Worm (Caenorhabditis elegans) whole organism, young adult: ENCODE measurements around the gene nsy-1.

Experiments used
- F10E7.11 ChIP-seq: sonication (generic microtip); optimal IDR thresholded peaks from 2 replicates; lab custom pipeline; 2017; ENCODE audit warnings: mild to moderate bottlenecking, missing genetic modification characterization, moderate library complexity, missing compliant biosample characterization
- F23B12.7 ChIP-seq: sonication (generic microtip); optimal IDR thresholded peaks from 2 replicates; lab custom pipeline; 2017; ENCODE audit warnings: missing genetic modification characterization, mild to moderate bottlenecking, missing compliant biosample characterization, antibody characterized with exemption, moderate library complexity; ENCODE audit not compliant: insufficient read depth
- F39B2.1 ChIP-seq: fragments of 200-800 bp; sonication (Bioruptor generic); IDR thresholded peaks from 2 replicates; pipeline ENCODE4 v1.3.6; 2022; ENCODE audit warnings: missing genetic modification reagents, missing genetic modification characterization, missing compliant biosample characterization
- F55B11.4 ChIP-seq: sonication (generic microtip); optimal IDR thresholded peaks from 2 replicates; lab custom pipeline; 2016; ENCODE audit warnings: missing compliant biosample characterization, missing genetic modification characterization, borderline replicate concordance; ENCODE audit not compliant: insufficient read depth
- F57A8.1 ChIP-seq: fragments of 200-800 bp; sonication (Bioruptor generic); optimal IDR thresholded peaks from 2 replicates; lab custom pipeline; 2018; ENCODE audit warnings: mild to moderate bottlenecking, missing genetic modification characterization, moderate library complexity, missing compliant biosample characterization
- K12H6.12 ChIP-seq: fragments of 200-800 bp; sonication (Bioruptor generic); optimal IDR thresholded peaks from 2 replicates; lab custom pipeline; 2018; ENCODE audit warnings: mild to moderate bottlenecking, missing genetic modification characterization, missing compliant biosample characterization
- Y53F4B.3 ChIP-seq: fragments of 200-800 bp; sonication (Bioruptor generic); IDR thresholded peaks from 2 replicates; pipeline ENCODE4 v1.3.6; 2022; ENCODE audit warnings: missing genetic modification reagents, missing genetic modification characterization, missing compliant biosample characterization
- Y67H2A.10 ChIP-seq: fragments of 200-800 bp; sonication (Bioruptor generic); conservative IDR thresholded peaks from 2 replicates; pipeline ENCODE4 v1.3.6; 2022; ENCODE audit warnings: missing genetic modification reagents, missing genetic modification characterization, missing compliant biosample characterization
- ccch-3 ChIP-seq: fragments of 200-800 bp; sonication (Bioruptor generic); optimal IDR thresholded peaks from 2 replicates; lab custom pipeline; 2018; ENCODE audit warnings: mild to moderate bottlenecking, missing genetic modification characterization, missing compliant biosample characterization
- ceh-27 ChIP-seq: fragments of 200-800 bp; sonication (Bioruptor generic); optimal IDR thresholded peaks from 2 replicates; lab custom pipeline; 2018; ENCODE audit warnings: mild to moderate bottlenecking, missing genetic modification characterization, moderate library complexity, missing compliant biosample characterization
- ceh-91 ChIP-seq: fragments of 200-800 bp; sonication (Bioruptor generic); IDR thresholded peaks from 2 replicates; pipeline ENCODE4 v1.3.6; 2022; ENCODE audit warnings: missing genetic modification reagents, missing genetic modification characterization, missing compliant biosample characterization
- efl-1 ChIP-seq: fragments of 150-350 bp; optimal IDR thresholded peaks from 2 replicates; lab custom pipeline; 2014; ENCODE audit warnings: missing biosample characterization, missing genetic modification reagents, missing genetic modification characterization
- egrh-3 ChIP-seq: fragments of 200-800 bp; sonication (Bioruptor generic); IDR thresholded peaks from 2 replicates; pipeline ENCODE4 v1.3.6; 2022; ENCODE audit warnings: missing genetic modification reagents, missing genetic modification characterization, missing compliant biosample characterization
- ekl-4 ChIP-seq: fragments of 200-800 bp; sonication (Bioruptor generic); IDR thresholded peaks from 2 replicates; pipeline ENCODE4 v1.3.6; 2022; ENCODE audit warnings: missing genetic modification reagents, missing genetic modification characterization, missing compliant biosample characterization
- him-1 ChIP-seq: sonication (generic microtip); optimal IDR thresholded peaks from 2 replicates; lab custom pipeline; 2016; ENCODE audit warnings: missing genotype, missing genetic modification reagents, missing genetic modification characterization, missing compliant biosample characterization
- lir-1 ChIP-seq: fragments of 200-800 bp; sonication (Bioruptor generic); conservative IDR thresholded peaks from 2 replicates; pipeline ENCODE4 v1.3.6; 2022; ENCODE audit warnings: missing genetic modification reagents, missing genetic modification characterization, missing compliant biosample characterization
- madf-10 ChIP-seq: sonication (generic microtip); optimal IDR thresholded peaks from 2 replicates; lab custom pipeline; 2016; ENCODE audit warnings: mild to moderate bottlenecking, missing genetic modification characterization, missing compliant biosample characterization
- madf-3 ChIP-seq: fragments of 200-800 bp; sonication (Bioruptor generic); IDR thresholded peaks from 2 replicates; pipeline ENCODE4 v1.3.6; 2022; ENCODE audit warnings: missing genetic modification reagents, missing genetic modification characterization, missing compliant biosample characterization
- mel-28 ChIP-seq: sonication (generic microtip); optimal IDR thresholded peaks from 2 replicates; lab custom pipeline; 2016; ENCODE audit warnings: borderline replicate concordance, mild to moderate bottlenecking, missing genetic modification characterization, missing compliant biosample characterization
- mxl-1 ChIP-seq: sonication (generic microtip); optimal IDR thresholded peaks from 2 replicates; lab custom pipeline; 2016; ENCODE audit warnings: missing genetic modification characterization, missing compliant biosample characterization
- nfya-2 ChIP-seq: fragments of 200-800 bp; sonication (Bioruptor generic); IDR thresholded peaks from 2 replicates; pipeline ENCODE4 v1.3.6; 2022; ENCODE audit warnings: missing genetic modification reagents, missing genetic modification characterization, missing compliant biosample characterization
- pbrm-1 ChIP-seq: fragments of 200-800 bp; sonication (Bioruptor generic); IDR thresholded peaks from 2 replicates; pipeline ENCODE4 v1.3.6; 2022; ENCODE audit warnings: missing genetic modification reagents, missing genetic modification characterization, missing compliant biosample characterization
- pha-4 ChIP-seq: fragments of 150-350 bp; sonication (generic microtip); optimal IDR thresholded peaks from 2 replicates; lab custom pipeline; 2014; ENCODE audit warnings: missing biosample characterization, missing genetic modification reagents, missing genetic modification characterization
- rcor-1 ChIP-seq: fragments of 200-800 bp; sonication (Bioruptor generic); IDR thresholded peaks from 2 replicates; pipeline ENCODE4 v1.3.6; 2022; ENCODE audit warnings: missing genetic modification reagents, missing genetic modification characterization, missing compliant biosample characterization
- rec-8 ChIP-seq, 2 experiments: sonication (generic microtip); optimal IDR thresholded peaks; 2 replicates each; lab custom pipeline; 2016; ENCODE audit warnings: mild to moderate bottlenecking in 2 of 2, missing genetic modification characterization in 2 of 2, missing genetic modification reagents in 2 of 2, missing genotype in 2 of 2, missing biosample characterization in 1 of 2, missing compliant biosample characterization in 1 of 2, moderate library complexity in 1 of 2
- repo-1 ChIP-seq: sonication (generic microtip); optimal IDR thresholded peaks from 2 replicates; lab custom pipeline; 2017; ENCODE audit warnings: mild to moderate bottlenecking, missing genetic modification characterization, missing compliant biosample characterization
- sea-2 ChIP-seq: fragments of 200-800 bp; sonication (Bioruptor generic); IDR thresholded peaks from 2 replicates; pipeline ENCODE4 v1.3.6; 2022; ENCODE audit warnings: missing genetic modification characterization, missing compliant biosample characterization
- snpc-1.3 ChIP-seq: sonication (generic microtip); optimal IDR thresholded peaks from 2 replicates; lab custom pipeline; 2017; ENCODE audit warnings: missing genetic modification characterization, mild to moderate bottlenecking, missing compliant biosample characterization, antibody characterized with exemption, moderate library complexity, missing genotype, missing genetic modification reagents; ENCODE audit not compliant: insufficient read depth
- somi-1 ChIP-seq: fragments of 200-800 bp; sonication (Bioruptor generic); optimal IDR thresholded peaks from 2 replicates; lab custom pipeline; 2018; ENCODE audit warnings: mild to moderate bottlenecking, missing genetic modification characterization, missing compliant biosample characterization
- sptf-2 ChIP-seq: fragments of 200-800 bp; sonication (Bioruptor generic); optimal IDR thresholded peaks from 2 replicates; lab custom pipeline; 2018; ENCODE audit warnings: mild to moderate bottlenecking, missing genetic modification characterization, missing compliant biosample characterization
- tbx-9 ChIP-seq: sonication (generic microtip); optimal IDR thresholded peaks from 2 replicates; lab custom pipeline; 2016; ENCODE audit warnings: borderline replicate concordance, missing genetic modification characterization, inconsistent platforms, missing compliant biosample characterization
- tlf-1 ChIP-seq: fragments of 200-800 bp; sonication (Bioruptor generic); optimal IDR thresholded peaks from 2 replicates; lab custom pipeline; 2018; ENCODE audit warnings: mild to moderate bottlenecking, missing genetic modification characterization, missing compliant biosample characterization
- unc-62 ChIP-seq: fragments of 150-350 bp; optimal IDR thresholded peaks from 2 replicates; lab custom pipeline; 2014; ENCODE audit warnings: missing biosample characterization, missing genetic modification reagents, missing genetic modification characterization
- xnd-1 ChIP-seq: sonication (generic microtip); optimal IDR thresholded peaks from 2 replicates; lab custom pipeline; 2016; ENCODE audit warnings: missing genotype, missing genetic modification reagents, missing genetic modification characterization, missing compliant biosample characterization
- zfh-2 ChIP-seq: fragments of 200-800 bp; sonication (Bioruptor generic); conservative IDR thresholded peaks from 2 replicates; pipeline ENCODE4 v1.3.6; 2022; ENCODE audit warnings: missing genetic modification reagents, missing genetic modification characterization, missing compliant biosample characterization
- ztf-18 ChIP-seq: sonication (generic microtip); optimal IDR thresholded peaks from 2 replicates; lab custom pipeline; 2016; ENCODE audit warnings: missing genotype, mild to moderate bottlenecking, missing genetic modification characterization, missing compliant biosample characterization

nsy-1 gene

ce11 chrII:4984151-4984550, 38.4 kb upstream of the nsy-1 start:
- no peak for TF ChIP-seq pbrm-1
- no peak for TF ChIP-seq rec-8 (tag; optimal IDR thresholded peaks at IDR 0.05; lab: Kevin White, UChicago)
- TF ChIP-seq repo-1 (tag; lab: Kevin White, UChicago), result no peak
- TF ChIP-seq nfya-2, result no peak
- TF ChIP-seq, all 124 proteins: peak for 0

DNA sequence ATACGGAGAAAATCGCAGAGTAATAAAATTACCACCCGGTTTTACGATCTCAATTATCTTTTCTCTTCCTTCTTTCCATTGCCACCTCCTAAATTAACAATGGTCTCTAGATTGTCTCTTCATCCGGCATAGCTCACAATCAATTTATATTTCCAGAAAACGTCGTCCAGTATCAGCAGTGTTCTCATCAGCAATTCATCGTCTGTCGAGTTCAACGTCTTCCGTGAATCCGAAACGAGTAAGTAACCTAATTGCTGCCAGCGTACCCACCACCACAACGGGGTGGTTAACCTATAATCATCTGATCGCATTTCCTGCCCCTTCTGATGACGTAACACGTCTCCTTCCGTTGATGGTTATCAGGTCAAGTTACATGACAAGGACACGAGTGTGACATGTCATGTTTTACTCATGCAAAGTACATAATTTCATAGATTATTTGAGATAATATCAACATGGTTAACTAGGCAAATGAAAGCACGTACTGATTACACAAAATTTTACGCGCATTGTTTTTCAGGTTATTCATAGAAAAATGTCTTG, 36.5 kb upstream of the nsy-1 start:
- TF ChIP-seq ceh-27, result no peak

- TF ChIP-seq mxl-1 (no peak), F39B2.1 (no peak), snpc-1.3 (no peak), tbx-9 (tag; lab: Kevin White, UChicago) (no peak), efl-1 (GFP tag; lab: Kevin White, UChicago) (no peak), F23B12.7 (tag; lab: Kevin White, UChicago) (no peak), unc-62 (GFP tag; lab: Kevin White, UChicago) (no peak), sea-2 (GFP tag; lab: Robert Waterston, UW) (no peak), sptf-2 (no peak), ccch-3 (no peak), lir-1 (GFP tag; lab: Robert Waterston, UW) (no peak), tlf-1 (GFP tag; lab: Kevin White, UChicago) (no peak), ceh-91 (no peak), zfh-2 (no peak), F10E7.11 (no peak), him-1 (tag; lab: Kevin White, UChicago) (no peak), madf-3 (GFP tag; lab: Robert Waterston, UW) (no peak), F55B11.4 (tag; lab: Kevin White, UChicago) (no peak)
Observed at ce11 chrII:4986664-4987063, 35.9 kb upstream of the nsy-1 start.

DNA sequence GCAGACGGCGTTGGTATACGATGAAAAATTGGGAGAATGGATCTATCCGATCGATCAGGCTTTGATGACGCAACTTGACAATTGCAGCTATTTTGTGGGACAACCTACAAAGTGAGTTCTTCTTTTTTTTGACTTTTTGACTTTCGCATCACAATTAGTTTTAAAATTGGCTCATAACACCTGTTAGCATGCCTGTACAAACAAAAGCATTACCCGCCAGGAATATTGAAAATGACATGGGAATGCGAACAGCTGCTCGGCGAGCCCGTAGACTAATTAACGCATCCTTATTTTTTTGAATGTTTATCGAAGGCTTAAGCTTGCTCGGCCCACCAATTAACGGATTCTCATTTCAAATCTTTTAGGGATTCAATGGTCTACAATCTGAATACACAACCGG, 35.3 kb upstream of the nsy-1 start:
- TF ChIP-seq somi-1 (no peak), rec-8 (tag; optimal IDR thresholded peaks at IDR 0.05; lab: Kevin White, UChicago) (no peak), ccch-3 (no peak), xnd-1 (no peak), pha-4 (tag; lab: Kevin White, UChicago) (no peak), ztf-18 (no peak), egrh-3 (GFP tag; lab: Robert Waterston, UW) (no peak), ekl-4 (GFP tag; lab: Robert Waterston, UW) (no peak), Y67H2A.10 (GFP tag; lab: Robert Waterston, UW) (no peak), Y53F4B.3 (GFP tag; lab: Robert Waterston, UW) (no peak), K12H6.12 (no peak), rcor-1 (GFP tag; lab: Robert Waterston, UW) (no peak), madf-10 (tag; lab: Kevin White, UChicago) (no peak), pbrm-1 (no peak), zfh-2 (no peak), F57A8.1 (GFP tag; lab: Kevin White, UChicago) (no peak), mel-28 (tag; lab: Kevin White, UChicago) (no peak)
- TF ChIP-seq, all 124 proteins: peak for 0
